Fruit fly (Drosophila melanogaster) whole organism, embryonic: Measurements from ENCODE around the gene CG46244.
A peak's percentile ranks its signal among the peaks of the same experiment; 100 is the strongest.

Experiments used
- B-H2 ChIP-seq: fragments of 200-800 bp; sonication (Bioruptor generic); optimal IDR thresholded peaks from 2 replicates; lab custom pipeline; 2018; ENCODE audit warnings: missing biosample characterization, mild to moderate bottlenecking, missing genetic modification characterization
- Bgb ChIP-seq: fragments of 200-800 bp; sonication (Bioruptor generic); IDR thresholded peaks from 2 replicates; pipeline ENCODE4 v1.3.6; 2022; ENCODE audit warnings: missing biosample characterization, missing genetic modification characterization; ENCODE audit not compliant: partially characterized antibody
- CG10147 ChIP-seq: fragments of 200-800 bp; sonication (Bioruptor generic); optimal IDR thresholded peaks from 2 replicates; lab custom pipeline; 2019; ENCODE audit warnings: missing biosample characterization, mild to moderate bottlenecking, missing genetic modification characterization, moderate library complexity
- CG10462 ChIP-seq: fragments of 200-800 bp; sonication (Bioruptor generic); optimal IDR thresholded peaks from 2 replicates; lab custom pipeline; 2016; ENCODE audit warnings: missing biosample characterization, missing genetic modification characterization
- CG12391 ChIP-seq: fragments of 200-800 bp; sonication (Bioruptor generic); optimal IDR thresholded peaks from 3 replicates; lab custom pipeline; 2018; ENCODE audit warnings: missing biosample characterization, mild to moderate bottlenecking, missing genetic modification characterization, moderate library complexity
- CG12769 ChIP-seq: fragments of 200-800 bp; sonication (Bioruptor generic); optimal IDR thresholded peaks from 2 replicates; lab custom pipeline; 2019; ENCODE audit warnings: missing biosample characterization, mild to moderate bottlenecking, missing genetic modification characterization, moderate library complexity
- CG13287 ChIP-seq: fragments of 200-800 bp; sonication (Bioruptor generic); IDR thresholded peaks from 2 replicates; pipeline ENCODE4 v1.3.6; 2022; ENCODE audit warnings: missing biosample characterization, missing genetic modification characterization; ENCODE audit not compliant: partially characterized antibody
- CG14710 ChIP-seq: fragments of 200-800 bp; sonication (Bioruptor generic); optimal IDR thresholded peaks from 3 replicates; lab custom pipeline; 2019; ENCODE audit warnings: missing biosample characterization, mild to moderate bottlenecking, missing genetic modification characterization, moderate library complexity
- CG3163 ChIP-seq: fragments of 200-800 bp; sonication (Bioruptor generic); optimal IDR thresholded peaks from 3 replicates; lab custom pipeline; 2016; ENCODE audit warnings: missing biosample characterization, missing genetic modification characterization
- CG34376 ChIP-seq: fragments of 200-800 bp; sonication (Bioruptor generic); optimal IDR thresholded peaks from 2 replicates; lab custom pipeline; 2018; ENCODE audit warnings: missing biosample characterization, mild to moderate bottlenecking, missing genetic modification characterization
- CG6683 ChIP-seq: fragments of 200-800 bp; sonication (Bioruptor generic); optimal IDR thresholded peaks from 2 replicates; lab custom pipeline; 2017; ENCODE audit warnings: missing biosample characterization, mild to moderate bottlenecking, missing genetic modification characterization, missing genetic modification reagents
- CG7556 ChIP-seq: fragments of 200-800 bp; sonication (Bioruptor generic); optimal IDR thresholded peaks from 2 replicates; lab custom pipeline; 2017; ENCODE audit warnings: missing biosample characterization, mild to moderate bottlenecking, missing genetic modification characterization
- Camta ChIP-seq: fragments of 200-800 bp; sonication (Bioruptor generic); optimal IDR thresholded peaks from 2 replicates; lab custom pipeline; 2016; ENCODE audit warnings: missing biosample characterization, missing genetic modification characterization
- Dll ChIP-seq: fragments of 200-800 bp; sonication (Bioruptor generic); IDR thresholded peaks from 4 replicates; pipeline ENCODE4 v1.3.6; 2022; ENCODE audit warnings: missing biosample characterization, missing genetic modification characterization; ENCODE audit not compliant: partially characterized antibody
- Hey ChIP-seq: fragments of 200-800 bp; sonication (Bioruptor generic); optimal IDR thresholded peaks from 3 replicates; lab custom pipeline; 2018; ENCODE audit warnings: missing biosample characterization, mild to moderate bottlenecking, missing genetic modification characterization
- Hr51 ChIP-seq, 2 experiments: fragments of 200-800 bp; sonication (Bioruptor generic); optimal IDR thresholded peaks; 2 replicates in 1 of 2; 3 replicates in 1 of 2; lab custom pipeline; 2016 to 2018; ENCODE audit warnings: missing biosample characterization in 2 of 2, missing genetic modification characterization in 2 of 2, mild to moderate bottlenecking in 1 of 2, moderate library complexity in 1 of 2
- Max ChIP-seq: fragments of 200-800 bp; sonication (Bioruptor generic); optimal IDR thresholded peaks from 2 replicates; lab custom pipeline; 2016; ENCODE audit warnings: missing biosample characterization, mild to moderate bottlenecking, missing genetic modification characterization
- Med ChIP-seq: fragments of 200-800 bp; sonication (Bioruptor generic); peaks from one replicate; lab custom pipeline; 2016; ENCODE audit warnings: missing biosample characterization, missing genetic modification characterization, mild to moderate bottlenecking, inconsistent platforms, moderate library complexity
- Meics ChIP-seq: fragments of 200-800 bp; sonication (Bioruptor generic); optimal IDR thresholded peaks from 2 replicates; lab custom pipeline; 2017; ENCODE audit warnings: missing biosample characterization, mild to moderate bottlenecking, missing genetic modification characterization
- Nf-YB ChIP-seq: fragments of 200-800 bp; sonication (Bioruptor generic); optimal IDR thresholded peaks from 3 replicates; lab custom pipeline; 2019; ENCODE audit warnings: missing biosample characterization, mild to moderate bottlenecking, missing genetic modification characterization, moderate library complexity
- Nf-YC ChIP-seq: fragments of 200-800 bp; optimal IDR thresholded peaks from 3 replicates; lab custom pipeline; 2019; ENCODE audit warnings: missing biosample characterization, mild to moderate bottlenecking, missing genetic modification characterization, moderate library complexity
- Sin3A ChIP-seq: fragments of >200 bp; optimal IDR thresholded peaks from 2 replicates; lab custom pipeline; 2018
- Sox100B ChIP-seq: fragments of 200-800 bp; sonication (Bioruptor generic); optimal IDR thresholded peaks from 3 replicates; lab custom pipeline; 2018; ENCODE audit warnings: missing biosample characterization, mild to moderate bottlenecking, missing genetic modification characterization
- Trl ChIP-seq, 3 experiments: fragments of >200 bp in 2 of 3; fragments of 200-800 bp in 1 of 3; sonication (Bioruptor generic) in 1 of 3; optimal IDR thresholded peaks; 2 replicates in 1 of 3; 3 replicates in 2 of 3; lab custom pipeline; 2016 to 2017; ENCODE audit warnings: missing biosample characterization in 1 of 3, missing genetic modification characterization in 1 of 3
- bab2 ChIP-seq: fragments of 200-800 bp; sonication (Bioruptor generic); optimal IDR thresholded peaks from 2 replicates; lab custom pipeline; 2016; ENCODE audit warnings: missing biosample characterization, missing genetic modification characterization
- chinmo ChIP-seq: fragments of 200-800 bp; sonication (Bioruptor generic); IDR thresholded peaks from 4 replicates; pipeline ENCODE4 v1.3.6; 2022; ENCODE audit warnings: missing biosample characterization, missing genetic modification characterization; ENCODE audit not compliant: partially characterized antibody
- dysf ChIP-seq: fragments of 200-800 bp; sonication (Bioruptor generic); IDR thresholded peaks from 3 replicates; pipeline ENCODE4 v1.3.6; 2022; ENCODE audit warnings: missing biosample characterization, missing genetic modification characterization
- eve ChIP-seq, 2 experiments: fragments of >200 bp; optimal IDR thresholded peaks; 2 replicates each; lab custom pipeline; 2017; ENCODE audit warnings: missing biosample characterization in 2 of 2, missing genetic modification characterization in 2 of 2
- ewg ChIP-seq: fragments of 200-800 bp; sonication (Bioruptor generic); optimal IDR thresholded peaks from 3 replicates; lab custom pipeline; 2017; ENCODE audit warnings: mild to moderate bottlenecking, missing biosample characterization, missing genetic modification reagents, missing genetic modification characterization
- exex ChIP-seq: fragments of 200-800 bp; sonication (Bioruptor generic); optimal IDR thresholded peaks from 4 replicates; lab custom pipeline; 2018; ENCODE audit warnings: missing biosample characterization, mild to moderate bottlenecking, missing genetic modification characterization, moderate library complexity
- fd96Cb ChIP-seq: fragments of 200-800 bp; sonication (Bioruptor generic); optimal IDR thresholded peaks from 2 replicates; lab custom pipeline; 2018; ENCODE audit warnings: missing biosample characterization, mild to moderate bottlenecking, missing genetic modification characterization, moderate library complexity
- her ChIP-seq: fragments of 200-800 bp; sonication (Bioruptor generic); optimal IDR thresholded peaks from 2 replicates; lab custom pipeline; 2016; ENCODE audit warnings: missing biosample characterization, missing genetic modification characterization
- lab ChIP-seq: fragments of 200-800 bp; sonication (Bioruptor generic); optimal IDR thresholded peaks from 3 replicates; lab custom pipeline; 2017; ENCODE audit warnings: missing biosample characterization, missing genetic modification characterization, mild to moderate bottlenecking, moderate library complexity, missing genetic modification reagents
- sens ChIP-seq: fragments of 200-800 bp; sonication (Bioruptor generic); peaks from one replicate; lab custom pipeline; 2016; ENCODE audit warnings: missing biosample characterization, missing genetic modification characterization
- seq ChIP-seq: fragments of 200-800 bp; sonication (Bioruptor generic); IDR thresholded peaks from 2 replicates; pipeline ENCODE4 v1.3.6; 2022; ENCODE audit warnings: missing biosample characterization, missing genetic modification characterization
- sob ChIP-seq: fragments of 200-800 bp; sonication (Bioruptor generic); IDR thresholded peaks from 2 replicates; pipeline ENCODE4 v1.3.6; 2022; ENCODE audit warnings: missing biosample characterization, missing genetic modification characterization
- twi ChIP-seq: fragments of 200-800 bp; optimal IDR thresholded peaks from 2 replicates; lab custom pipeline; 2019; ENCODE audit warnings: missing biosample characterization, mild to moderate bottlenecking, missing genetic modification characterization, moderate library complexity
- vnd ChIP-seq: fragments of 200-800 bp; sonication (Bioruptor generic); IDR thresholded peaks from 3 replicates; pipeline ENCODE4 v1.3.6; 2022; ENCODE audit warnings: missing biosample characterization, missing genetic modification characterization; ENCODE audit not compliant: partially characterized antibody
- vvl ChIP-seq: fragments of 200-800 bp; sonication (Bioruptor generic); IDR thresholded peaks from 2 replicates; pipeline ENCODE4 v1.3.6; 2022; ENCODE audit warnings: missing biosample characterization, missing genetic modification characterization

CG46244 gene

DNA sequence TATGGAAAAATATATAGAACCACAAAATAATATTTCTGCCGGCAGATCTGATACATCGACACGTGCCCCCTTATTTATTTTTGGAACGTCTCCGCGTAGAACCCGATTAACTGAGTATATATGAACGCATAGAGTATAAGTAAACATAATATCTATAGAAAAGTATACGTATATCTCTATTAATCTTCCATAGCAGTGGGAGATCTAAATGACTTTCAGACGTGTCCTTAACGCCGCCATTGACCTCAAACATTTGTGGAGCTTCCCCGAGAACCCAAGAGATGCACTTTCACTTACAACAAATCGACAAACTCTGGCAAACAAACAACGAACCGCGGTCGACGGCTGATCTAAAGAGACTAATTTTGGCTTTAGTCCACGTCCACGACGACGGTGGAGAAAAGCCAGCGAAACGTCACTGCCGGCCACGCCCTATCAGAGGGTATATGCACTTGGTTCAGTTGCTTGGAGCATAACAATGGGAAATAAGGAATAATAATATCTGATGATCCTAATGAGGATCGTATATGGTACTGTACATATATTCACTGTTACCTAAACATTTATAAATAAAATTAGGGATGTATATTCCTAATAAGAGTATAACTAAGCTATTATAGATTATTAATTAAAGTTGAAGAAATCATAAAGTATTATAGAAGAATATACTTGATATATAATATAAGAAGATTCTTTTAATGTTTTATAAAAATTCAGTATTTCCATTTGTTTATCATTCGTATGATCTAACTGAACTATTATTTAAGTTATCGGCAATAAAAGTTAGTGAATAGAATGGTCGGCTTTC is 157.6 kb downstream of the CG46244 start, which contains the start of gene fbp (continued):
- peak; percentile 27 for TF ChIP-seq CG10462
- no peak for TF ChIP-seq vnd (GFP tag; lab: Robert Waterston, UW)
- TF ChIP-seq Max (GFP tag; lab: Kevin White, UChicago), result no peak
- peak in 1 of 2 experiments; percentile 6 for TF ChIP-seq Trl (optimal IDR thresholded peaks at IDR 0.05; lab: Kevin White, UChicago)
- no peak for TF ChIP-seq Trl (GFP tag; optimal IDR thresholded peaks at IDR 0.05; lab: Kevin White, UChicago)
- TF ChIP-seq sens, result peak; percentile 86
- TF ChIP-seq CG6683 (GFP tag; lab: Kevin White, UChicago), result peak; percentile 10

DNA sequence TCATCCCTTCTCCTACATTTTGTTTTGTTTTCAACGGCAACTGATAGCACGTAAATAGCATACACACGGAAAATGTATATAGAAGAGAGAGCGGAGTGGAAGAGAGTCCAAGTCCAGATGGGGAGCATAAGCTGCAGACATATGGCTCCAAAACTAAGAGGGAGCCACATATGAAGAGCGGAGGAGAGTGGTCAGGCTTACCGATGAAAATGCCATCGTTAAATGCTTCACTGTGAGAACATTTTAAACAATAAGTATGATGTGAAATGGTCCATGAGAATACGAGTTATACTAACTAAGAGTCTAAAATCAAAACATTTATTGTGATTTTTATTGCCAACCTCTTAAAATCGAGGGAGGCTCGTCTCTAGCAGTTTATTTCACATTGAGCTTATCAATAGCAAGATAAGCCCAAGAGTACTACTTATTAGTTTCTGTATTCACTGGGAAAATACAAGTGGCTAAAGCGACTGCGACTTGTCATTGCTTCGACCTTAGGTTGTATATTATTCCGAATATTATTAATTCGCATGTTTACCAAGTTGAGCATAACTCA is 158.3 kb downstream of the CG46244 start:
- peak; percentile 54 for TF ChIP-seq exex (tag; lab: Kevin White, UChicago)
- TF ChIP-seq Hey (tag; lab: Kevin White, UChicago), result peak; percentile 20
- TF ChIP-seq Meics (GFP tag; lab: Kevin White, UChicago), result peak; percentile 45
- TF ChIP-seq Med, result peak; percentile 59
- TF ChIP-seq Hr51 (GFP tag; optimal IDR thresholded peaks at IDR 0.05; lab: Kevin White, UChicago), result no peak
- TF ChIP-seq CG14710 (tag; lab: Kevin White, UChicago), result peak; percentile 21
- peak; percentile 53 for TF ChIP-seq Sox100B (GFP tag; lab: Kevin White, UChicago)
- TF ChIP-seq Dll (GFP tag; lab: Robert Waterston, UW), result 0 out of 4 replicates have a peak, but pooled peaks have one; percentile 15
- no peak for TF ChIP-seq lab (GFP tag; lab: Kevin White, UChicago)
- peak; percentile 91 for TF ChIP-seq CG3163
- peak; percentile 23; the same call in 1 of the 2 replicates for TF ChIP-seq CG13287 (GFP tag; lab: Robert Waterston, UW)
- TF ChIP-seq Trl (optimal IDR thresholded peaks at IDR 0.05; lab: Kevin White, UChicago), result peak; percentile 83 to 88
- no peak for TF ChIP-seq Trl (GFP tag; optimal IDR thresholded peaks at IDR 0.05; lab: Kevin White, UChicago)
- no peak for TF ChIP-seq B-H2 (GFP tag; lab: Kevin White, UChicago)
- TF ChIP-seq CG34376 (GFP tag; lab: Kevin White, UChicago), result peak; percentile 83
- TF ChIP-seq chinmo, result peak; percentile 43; the same call in 1 of the 4 replicates
- peak; percentile 45 for TF ChIP-seq CG12391 (tag; lab: Kevin White, UChicago)
- TF ChIP-seq Camta (GFP tag; lab: Kevin White, UChicago), result no peak
- TF ChIP-seq twi (tag; lab: Kevin White, UChicago), result peak; percentile 50
- TF ChIP-seq CG12769, result peak; percentile 17
- TF ChIP-seq eve (GFP tag; optimal IDR thresholded peaks at IDR 0.05; lab: Kevin White, UChicago), result peak in 1 of 2 experiments; percentile 18

DNA sequence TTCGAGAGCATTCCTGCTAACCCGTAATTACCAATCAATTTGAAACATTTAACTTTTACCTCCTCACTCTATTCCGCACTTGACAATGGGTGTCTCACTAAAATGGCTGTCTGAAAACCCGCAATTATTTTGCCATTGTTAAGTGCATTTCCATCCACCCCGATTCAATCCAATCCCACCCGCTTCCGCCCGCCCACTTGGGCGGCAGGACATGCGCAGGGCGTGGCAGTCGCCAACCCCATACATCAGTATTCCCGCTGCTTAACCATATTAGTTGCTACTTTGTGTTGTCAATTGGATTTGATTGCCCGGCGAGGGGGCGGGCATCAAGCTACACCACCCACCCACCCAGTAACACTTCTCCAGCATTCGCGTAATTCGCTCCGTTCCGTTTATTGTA is 159.0 kb downstream of the CG46244 start:
- TF ChIP-seq CG7556 (GFP tag; lab: Kevin White, UChicago) (no peak), bab2 (no peak), dysf (GFP tag; lab: Robert Waterston, UW) (no peak), Nf-YB (GFP tag; lab: Kevin White, UChicago) (peak; percentile 83), vvl (no peak), Nf-YC (tag; lab: Kevin White, UChicago) (peak; percentile 89), Bgb (GFP tag; lab: Robert Waterston, UW) (no peak), sob (GFP tag; lab: Robert Waterston, UW) (no peak), Sin3A (lab: Kevin White, UChicago) (no peak), chinmo (0 out of 4 replicates have a peak, but pooled peaks have one; percentile 49), fd96Cb (tag; lab: Kevin White, UChicago) (no peak), ewg (GFP tag; lab: Kevin White, UChicago) (peak; percentile 69), CG10147 (GFP tag; lab: Kevin White, UChicago) (no peak), her (GFP tag; lab: Kevin White, UChicago) (no peak), seq (peak; percentile 62; the same call in 1 of the 2 replicates), Med (peak; percentile 34)
